Worm (Caenorhabditis elegans) whole organism, L3 larva: ENCODE data around the gene C08H9.16.

ENCODE experiments used
- R02D3.7 ChIP-seq: fragments of 150-350 bp; optimal IDR thresholded peaks from 2 replicates; lab custom pipeline; 2014; ENCODE audit warnings: missing biosample characterization, missing genetic modification characterization
- ZK546.5 ChIP-seq: sonication (generic microtip); optimal IDR thresholded peaks from 2 replicates; lab custom pipeline; 2017; ENCODE audit warnings: missing biosample characterization, missing genetic modification characterization
- aly-2 ChIP-seq: fragments of 150-350 bp; optimal IDR thresholded peaks from 2 replicates; lab custom pipeline; 2014; ENCODE audit warnings: missing biosample characterization, missing genetic modification characterization
- ama-1 ChIP-seq: fragments of 150-350 bp; optimal IDR thresholded peaks from 2 replicates; lab custom pipeline; 2018
- ceh-16 ChIP-seq: sonication (generic microtip); optimal IDR thresholded peaks from 2 replicates; lab custom pipeline; 2017; ENCODE audit warnings: missing biosample characterization, missing genetic modification characterization
- ceh-28 ChIP-seq: fragments of 150-350 bp; optimal IDR thresholded peaks from 2 replicates; lab custom pipeline; 2014; ENCODE audit warnings: missing biosample characterization, missing genetic modification reagents, missing genetic modification characterization
- ceh-82 ChIP-seq: fragments of 150-350 bp; optimal IDR thresholded peaks from 2 replicates; lab custom pipeline; 2014; ENCODE audit warnings: missing biosample characterization, missing genetic modification characterization
- ceh-9 ChIP-seq: sonication (generic microtip); optimal IDR thresholded peaks from 2 replicates; lab custom pipeline; 2018; ENCODE audit warnings: missing biosample characterization, missing genetic modification characterization
- daf-12 ChIP-seq: fragments of 150-350 bp; optimal IDR thresholded peaks from 2 replicates; lab custom pipeline; 2014; ENCODE audit warnings: missing biosample characterization, missing genetic modification reagents, missing genetic modification characterization
- egl-27 ChIP-seq: sonication (generic microtip); optimal IDR thresholded peaks from 4 replicates; lab custom pipeline; 2017; ENCODE audit warnings: missing biosample characterization, missing genetic modification reagents, missing genetic modification characterization
- egl-5 ChIP-seq: fragments of 150-350 bp; optimal IDR thresholded peaks from 2 replicates; lab custom pipeline; 2017; ENCODE audit warnings: missing biosample characterization, missing genetic modification reagents, missing genetic modification characterization, inconsistent platforms
- elt-1 ChIP-seq: fragments of 150-350 bp; optimal IDR thresholded peaks from 2 replicates; lab custom pipeline; 2014; ENCODE audit warnings: missing biosample characterization, missing genetic modification characterization
- elt-2 ChIP-seq: sonication (generic microtip); optimal IDR thresholded peaks from 2 replicates; lab custom pipeline; 2016; ENCODE audit warnings: missing genetic modification reagents, mild to moderate bottlenecking, missing genetic modification characterization, missing compliant biosample characterization
- elt-3 ChIP-seq, 3 experiments: fragments of 150-350 bp in 1 of 3; sonication (generic microtip) in 2 of 3; optimal IDR thresholded peaks; 2 replicates in 2 of 3; 4 replicates in 1 of 3; lab custom pipeline; 2014 to 2017; ENCODE audit warnings: missing biosample characterization in 3 of 3, missing genetic modification characterization in 3 of 3
- eor-1 ChIP-seq, 2 experiments: fragments of 150-350 bp; optimal IDR thresholded peaks; 2 replicates each; lab custom pipeline; 2014 to 2018; ENCODE audit warnings: missing biosample characterization in 2 of 2, missing genetic modification characterization in 2 of 2
- fkh-10 ChIP-seq: sonication (generic microtip); optimal IDR thresholded peaks from 2 replicates; lab custom pipeline; 2017; ENCODE audit warnings: missing biosample characterization, missing genetic modification reagents, missing genetic modification characterization
- fkh-2 ChIP-seq: fragments of 150-350 bp; optimal IDR thresholded peaks from 2 replicates; lab custom pipeline; 2014; ENCODE audit warnings: missing biosample characterization, missing genetic modification reagents, missing genetic modification characterization
- fos-1 ChIP-seq: fragments of 150-350 bp; optimal IDR thresholded peaks from 2 replicates; lab custom pipeline; 2014; ENCODE audit warnings: missing biosample characterization, missing genetic modification characterization
- hmg-11 ChIP-seq: sonication (generic microtip); optimal IDR thresholded peaks from 2 replicates; lab custom pipeline; 2016; ENCODE audit warnings: missing genetic modification characterization, missing compliant biosample characterization
- jun-1 ChIP-seq: fragments of 150-350 bp; optimal IDR thresholded peaks from 2 replicates; lab custom pipeline; 2014; ENCODE audit warnings: missing biosample characterization, missing genetic modification reagents, missing genetic modification characterization
- lin-15B ChIP-seq: fragments of 150-350 bp; optimal IDR thresholded peaks from 2 replicates; lab custom pipeline; 2014; ENCODE audit warnings: missing biosample characterization, missing genetic modification characterization
- lin-39 ChIP-seq: fragments of 150-350 bp; optimal IDR thresholded peaks from 2 replicates; lab custom pipeline; 2018; ENCODE audit warnings: missing biosample characterization, missing genetic modification reagents, missing genetic modification characterization
- lsy-12 ChIP-seq: sonication (generic microtip); optimal IDR thresholded peaks from 2 replicates; lab custom pipeline; 2016; ENCODE audit warnings: mild to moderate bottlenecking, missing genetic modification characterization, missing compliant biosample characterization
- mdl-1 ChIP-seq: fragments of 150-350 bp; optimal IDR thresholded peaks from 2 replicates; lab custom pipeline; 2014; ENCODE audit warnings: missing biosample characterization, missing genetic modification characterization
- mml-1 ChIP-seq: fragments of 150-350 bp; sonication (generic microtip); optimal IDR thresholded peaks from 3 replicates; lab custom pipeline; 2014; ENCODE audit warnings: missing biosample characterization, missing genetic modification characterization
- nfya-1 ChIP-seq: sonication (generic microtip); optimal IDR thresholded peaks from 2 replicates; lab custom pipeline; 2017; ENCODE audit warnings: missing genetic modification characterization, mild to moderate bottlenecking, missing compliant biosample characterization, antibody characterized with exemption, moderate library complexity; ENCODE audit not compliant: insufficient read depth
- nhr-11 ChIP-seq: fragments of 150-350 bp; optimal IDR thresholded peaks from 2 replicates; lab custom pipeline; 2014; ENCODE audit warnings: missing biosample characterization, missing genetic modification characterization
- nhr-12 ChIP-seq: fragments of 150-350 bp; optimal IDR thresholded peaks from 2 replicates; lab custom pipeline; 2014; ENCODE audit warnings: missing biosample characterization, missing genetic modification characterization
- nhr-23 ChIP-seq: fragments of 150-350 bp; optimal IDR thresholded peaks from 2 replicates; lab custom pipeline; 2014; ENCODE audit warnings: missing biosample characterization, missing genetic modification reagents, missing genetic modification characterization
- nhr-237 ChIP-seq: fragments of 150-350 bp; optimal IDR thresholded peaks from 2 replicates; lab custom pipeline; 2014; ENCODE audit warnings: missing biosample characterization, missing genetic modification characterization
- nhr-25 ChIP-seq: sonication (generic microtip); optimal IDR thresholded peaks from 2 replicates; lab custom pipeline; 2017; ENCODE audit warnings: missing biosample characterization, missing genetic modification characterization
- nhr-28 ChIP-seq: fragments of 150-350 bp; optimal IDR thresholded peaks from 2 replicates; lab custom pipeline; 2014; ENCODE audit warnings: missing biosample characterization, missing genetic modification characterization
- nhr-43 ChIP-seq: sonication (generic microtip); optimal IDR thresholded peaks from 2 replicates; lab custom pipeline; 2016; ENCODE audit warnings: mild to moderate bottlenecking, missing genetic modification characterization, missing compliant biosample characterization; ENCODE audit not compliant: poor library complexity, severe bottlenecking
- nhr-67 ChIP-seq: fragments of 150-350 bp; optimal IDR thresholded peaks from 2 replicates; lab custom pipeline; 2014; ENCODE audit warnings: missing biosample characterization, missing genetic modification characterization
- nhr-76 ChIP-seq: fragments of 150-350 bp; sonication (generic microtip); optimal IDR thresholded peaks from 5 replicates; lab custom pipeline; 2014; ENCODE audit warnings: missing biosample characterization, missing genetic modification characterization
- nhr-77 ChIP-seq: fragments of 150-350 bp; optimal IDR thresholded peaks from 2 replicates; lab custom pipeline; 2014; ENCODE audit warnings: missing biosample characterization, missing genetic modification characterization
- pha-4 ChIP-seq: fragments of 150-350 bp; optimal IDR thresholded peaks from 2 replicates; lab custom pipeline; 2014; ENCODE audit warnings: missing biosample characterization, missing genetic modification reagents, missing genetic modification characterization
- sea-2 ChIP-seq: fragments of 150-350 bp; sonication (generic microtip); optimal IDR thresholded peaks from 4 replicates; lab custom pipeline; 2014; ENCODE audit warnings: missing biosample characterization, missing genetic modification reagents, missing genetic modification characterization
- skn-1 ChIP-seq: fragments of 150-350 bp; optimal IDR thresholded peaks from 2 replicates; lab custom pipeline; 2014; ENCODE audit warnings: missing biosample characterization, missing genetic modification characterization
- snpc-4 ChIP-seq: fragments of 150-350 bp; optimal IDR thresholded peaks from 2 replicates; lab custom pipeline; 2014; ENCODE audit warnings: missing biosample characterization, missing genetic modification characterization
- tbx-2 ChIP-seq: sonication (generic microtip); optimal IDR thresholded peaks from 2 replicates; lab custom pipeline; 2016; ENCODE audit warnings: mild to moderate bottlenecking, missing genetic modification characterization, missing compliant biosample characterization
- unc-39 ChIP-seq: sonication (generic microtip); optimal IDR thresholded peaks from 4 replicates; lab custom pipeline; 2017; ENCODE audit warnings: missing biosample characterization, missing genetic modification characterization
- unc-62 ChIP-seq: fragments of 150-350 bp; sonication (generic microtip); optimal IDR thresholded peaks from 4 replicates; lab custom pipeline; 2014; ENCODE audit warnings: missing biosample characterization, missing genetic modification reagents, missing genetic modification characterization
- zag-1 ChIP-seq: fragments of 150-350 bp; optimal IDR thresholded peaks from 2 replicates; lab custom pipeline; 2014; ENCODE audit warnings: missing biosample characterization, missing genetic modification characterization
- ztf-11 ChIP-seq: fragments of 150-350 bp; optimal IDR thresholded peaks from 2 replicates; lab custom pipeline; 2014; ENCODE audit warnings: missing biosample characterization, missing genetic modification characterization
- ztf-4 ChIP-seq: fragments of 150-350 bp; optimal IDR thresholded peaks from 2 replicates; lab custom pipeline; 2014; ENCODE audit warnings: missing biosample characterization, missing genetic modification characterization

C08H9.16 gene

DNA sequence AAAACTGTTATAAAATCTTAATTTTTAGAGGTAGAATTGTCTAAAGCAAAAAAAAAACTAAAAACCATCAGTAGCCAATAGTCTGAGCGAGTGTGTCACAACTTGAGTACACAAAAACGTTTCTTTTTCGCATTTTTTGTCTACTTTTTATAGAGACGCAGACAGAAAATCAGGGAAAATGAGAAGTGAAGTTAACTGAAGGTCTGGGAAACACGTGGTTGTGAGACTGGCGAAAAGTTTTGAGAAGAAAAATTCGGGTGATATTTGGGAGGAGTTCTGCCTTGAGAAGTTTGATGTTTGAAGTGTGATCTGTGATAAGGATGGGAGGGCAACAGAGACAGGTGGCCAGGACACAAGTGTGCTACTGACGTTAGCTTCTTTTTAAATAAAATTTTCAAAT is 45.0 kb downstream of the C08H9.16 start (continued):
- TF ChIP-seq lsy-12 (tag; lab: Kevin White, UChicago) (peak; percentile 45), jun-1 (tag; lab: Kevin White, UChicago) (peak; percentile 52), elt-3 (tag; optimal IDR thresholded peaks at IDR 0.05; lab: Kevin White, UChicago) (no peak), fkh-2 (tag; lab: Kevin White, UChicago) (no peak), lin-39 (tag; lab: Kevin White, UChicago) (peak; percentile 2), nhr-77 (tag; lab: Kevin White, UChicago) (no peak), ama-1 (lab: Kevin White, UChicago) (peak; percentile 92), nhr-237 (no peak), zag-1 (tag; lab: Kevin White, UChicago) (no peak), nhr-25 (tag; lab: Kevin White, UChicago) (peak; percentile 79), lin-15B (tag; lab: Kevin White, UChicago) (peak; percentile 60), mdl-1 (peak; percentile 65), ceh-9 (tag; lab: Kevin White, UChicago) (no peak), eor-1 (tag; optimal IDR thresholded peaks at IDR 0.05; lab: Kevin White, UChicago) (no peak), egl-5 (tag; lab: Kevin White, UChicago) (peak; percentile 16), mml-1 (tag; lab: Kevin White, UChicago) (no peak), nhr-43 (tag; lab: Kevin White, UChicago) (peak; percentile 80)

DNA sequence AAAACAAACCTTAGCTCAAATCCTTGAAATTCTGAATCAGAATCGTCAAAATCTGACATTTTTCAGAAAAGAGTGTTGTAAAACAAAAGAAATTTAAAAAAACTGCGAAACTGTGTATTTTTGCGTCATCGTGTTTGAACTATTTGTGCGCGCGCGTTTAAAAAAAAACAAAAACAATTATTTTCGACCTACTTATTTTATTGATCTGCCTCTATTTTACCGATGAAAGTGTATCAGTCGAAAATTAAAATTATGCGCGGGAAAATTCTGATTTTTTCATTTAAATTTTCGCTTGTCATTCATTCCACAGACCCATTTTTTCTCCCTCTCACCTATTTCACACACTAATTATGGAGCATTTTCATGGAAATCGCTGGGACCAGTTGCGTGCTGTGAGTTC is 46.3 kb downstream of the C08H9.16 start, which contains the start of the genes C05C10.7 and C05C10.5:
TSS of gene C05C10.7 (minus strand) at position 95 of the 400 bp plus-strand sequence.
TSS of gene C05C10.5 (plus strand) at position 164 of the 400 bp plus-strand sequence.
- TF ChIP-seq lin-15B (tag; lab: Kevin White, UChicago) (no peak), egl-27 (no peak), hmg-11 (no peak), elt-3 (tag; optimal IDR thresholded peaks at IDR 0.05; lab: Kevin White, UChicago) (no peak), nhr-25 (tag; lab: Kevin White, UChicago) (no peak), ZK546.5 (tag; lab: Kevin White, UChicago) (no peak), lsy-12 (tag; lab: Kevin White, UChicago) (no peak), ceh-28 (tag; lab: Kevin White, UChicago) (no peak)

DNA sequence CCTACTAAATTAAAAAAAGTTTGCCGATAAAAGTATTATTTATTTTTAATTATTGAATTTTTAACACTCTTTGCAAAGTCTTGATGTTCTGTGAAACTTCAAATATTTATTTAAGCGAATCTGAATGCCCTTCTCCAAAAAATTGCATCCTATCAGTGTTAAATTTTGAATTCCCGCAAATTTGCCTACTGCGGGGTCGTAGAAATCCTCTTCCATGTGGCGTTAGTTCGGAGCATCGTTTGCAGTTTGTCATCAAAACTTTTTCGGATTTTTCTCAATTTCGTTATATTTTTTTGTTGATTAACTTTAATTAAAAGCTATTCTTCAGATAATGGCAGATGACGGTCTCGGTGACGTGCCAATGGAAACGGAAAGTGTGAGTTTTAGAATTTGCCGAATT is 47.9 kb downstream of the C08H9.16 start, which contains the start of gene ufd-3:
TSS of gene ufd-3 (plus strand) at position 324 of the 400 bp plus-strand sequence.
- no peak for TF ChIP-seq aly-2 (tag; lab: Kevin White, UChicago)
- TF ChIP-seq snpc-4 (tag; lab: Kevin White, UChicago): peak; percentile 70
- TF ChIP-seq elt-1 (tag; lab: Kevin White, UChicago): no peak
- no peak for TF ChIP-seq nhr-67 (tag; lab: Kevin White, UChicago)
- TF ChIP-seq tbx-2: peak; percentile 14
- peak; percentile 91 for TF ChIP-seq nfya-1
- peak; percentile 29 for TF ChIP-seq elt-2 (tag; lab: Kevin White, UChicago)
- TF ChIP-seq fkh-2 (tag; lab: Kevin White, UChicago): no peak
- TF ChIP-seq lsy-12 (tag; lab: Kevin White, UChicago): peak; percentile 39
- TF ChIP-seq nhr-43 (tag; lab: Kevin White, UChicago): peak; percentile 90
- TF ChIP-seq nhr-28: no peak
- TF ChIP-seq unc-39 (tag; lab: Kevin White, UChicago): no peak
- TF ChIP-seq lin-15B (tag; lab: Kevin White, UChicago): peak; percentile 94
- peak; percentile 81 for TF ChIP-seq lin-39 (tag; lab: Kevin White, UChicago)
- no peak for TF ChIP-seq sea-2 (GFP tag; lab: Kevin White, UChicago)
- no peak for TF ChIP-seq fkh-10 (GFP tag; lab: Kevin White, UChicago)
- TF ChIP-seq elt-3 (tag; optimal IDR thresholded peaks at IDR 0.05; lab: Kevin White, UChicago): no peak
- no peak for TF ChIP-seq ztf-4
- no peak for TF ChIP-seq nhr-76 (tag; lab: Kevin White, UChicago)
- TF ChIP-seq nhr-11: peak; percentile 72
- TF ChIP-seq ama-1 (lab: Kevin White, UChicago): peak; percentile 33
- TF ChIP-seq pha-4 (tag; lab: Kevin White, UChicago): peak; percentile 96
- TF ChIP-seq jun-1 (tag; lab: Kevin White, UChicago): no peak
- peak; percentile 65 for TF ChIP-seq R02D3.7
- TF ChIP-seq daf-12 (tag; lab: Kevin White, UChicago): no peak
- no peak for TF ChIP-seq nhr-12 (tag; lab: Kevin White, UChicago)
- peak; percentile 91 for TF ChIP-seq skn-1 (tag; lab: Kevin White, UChicago)
- TF ChIP-seq ceh-82 (tag; lab: Kevin White, UChicago): no peak
- TF ChIP-seq ceh-9 (tag; lab: Kevin White, UChicago): no peak
- no peak for TF ChIP-seq fos-1 (tag; lab: Kevin White, UChicago)
- TF ChIP-seq egl-27: peak; percentile 7
- TF ChIP-seq zag-1 (tag; lab: Kevin White, UChicago): no peak
- TF ChIP-seq nhr-237: no peak
- no peak for TF ChIP-seq ztf-11
- peak; percentile 37 for TF ChIP-seq hmg-11
- TF ChIP-seq ZK546.5 (tag; lab: Kevin White, UChicago): no peak
- TF ChIP-seq nhr-25 (tag; lab: Kevin White, UChicago): peak; percentile 76
- TF ChIP-seq unc-62 (GFP tag; lab: Kevin White, UChicago): no peak
- TF ChIP-seq nhr-77 (tag; lab: Kevin White, UChicago): no peak
- TF ChIP-seq nhr-23 (tag; lab: Kevin White, UChicago): peak; percentile 89
- no peak for TF ChIP-seq ceh-16 (tag; lab: Kevin White, UChicago)
- TF ChIP-seq mdl-1: no peak
- peak; percentile 23 for TF ChIP-seq egl-5 (tag; lab: Kevin White, UChicago)
- no peak for TF ChIP-seq eor-1 (tag; optimal IDR thresholded peaks at IDR 0.05; lab: Kevin White, UChicago)
- TF ChIP-seq mml-1 (tag; lab: Kevin White, UChicago): no peak
